Worm (Caenorhabditis elegans) whole organism, early embryonic: ENCODE measurements around the gene K09F5.1.

Experiments used
- B0310.2 ChIP-seq: sonication (generic microtip); optimal IDR thresholded peaks from 2 replicates; lab custom pipeline; 2016; ENCODE audit warnings: mild to moderate bottlenecking, missing genetic modification characterization, missing compliant biosample characterization
- ama-1 ChIP-seq: fragments of 150-350 bp; optimal IDR thresholded peaks from 2 replicates; lab custom pipeline; 2014
- flt-1 ChIP-seq: fragments of 200-800 bp; sonication (Bioruptor generic); IDR thresholded peaks from 2 replicates; pipeline ENCODE4 v1.3.6; 2022; ENCODE audit warnings: missing genetic modification characterization, missing compliant biosample characterization
- pes-1 ChIP-seq: fragments of 200-800 bp; sonication (Bioruptor generic); IDR thresholded peaks from 2 replicates; pipeline ENCODE4 v1.3.6; 2022; ENCODE audit warnings: missing genetic modification reagents, missing genetic modification characterization, missing compliant biosample characterization
- scrt-1 ChIP-seq: fragments of 200-800 bp; sonication (Bioruptor generic); IDR thresholded peaks from 2 replicates; pipeline ENCODE4 v1.3.6; 2022; ENCODE audit warnings: missing genetic modification characterization, missing compliant biosample characterization
- tra-4 ChIP-seq: sonication (generic microtip); optimal IDR thresholded peaks from 2 replicates; lab custom pipeline; 2017; ENCODE audit warnings: missing genetic modification characterization, missing compliant biosample characterization

DNA sequence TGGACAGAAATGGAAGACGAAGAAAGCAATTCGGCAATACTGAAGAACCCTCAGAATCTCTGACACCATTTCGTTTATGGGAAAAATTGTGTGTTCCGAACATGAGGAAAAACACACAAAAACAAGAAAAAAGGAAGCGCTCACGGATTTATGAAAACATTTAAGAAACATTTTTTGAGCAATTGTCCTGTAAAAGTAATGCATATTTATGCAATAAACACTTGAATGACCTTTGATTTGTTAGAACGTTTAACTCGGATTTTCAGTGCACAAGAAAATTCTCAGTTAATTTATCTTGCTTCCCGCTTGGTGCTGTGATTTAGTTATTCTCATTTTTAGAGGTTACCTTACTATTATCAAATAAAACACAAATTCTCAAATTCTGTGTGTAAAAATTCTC, 35.6 kb upstream of the K09F5.1 start:
- TF ChIP-seq B0310.2 (tag; lab: Kevin White, UChicago) (no peak), flt-1 (no peak), ama-1 (lab: Kevin White, UChicago) (no peak), scrt-1 (GFP tag; lab: Robert Waterston, UW) (no peak), tra-4 (no peak), pes-1 (GFP tag; lab: Robert Waterston, UW) (no peak)
